Fruit fly (Drosophila melanogaster) whole organism, adult: ENCODE results near the gene Nlg4.
A peak's percentile ranks its signal among the peaks of the same experiment; 100 is the strongest.

ENCODE experiments used
- CG14711 ChIP-seq: fragments of 200-800 bp; sonication (Bioruptor generic); optimal IDR thresholded peaks from 2 replicates; lab custom pipeline; 2018; ENCODE audit warnings: missing biosample characterization, mild to moderate bottlenecking, missing genetic modification characterization, moderate library complexity
- CG1620 ChIP-seq: fragments of 200-800 bp; sonication (Bioruptor generic); optimal IDR thresholded peaks from 2 replicates; lab custom pipeline; 2016; ENCODE audit warnings: missing biosample characterization, missing genetic modification characterization
- CG5204 ChIP-seq: fragments of 200-800 bp; sonication (Bioruptor generic); optimal IDR thresholded peaks from 2 replicates; lab custom pipeline; 2016; ENCODE audit warnings: missing biosample characterization, missing genetic modification characterization
- Clk ChIP-seq: fragments of 200-800 bp; sonication (Bioruptor generic); optimal IDR thresholded peaks from 2 replicates; lab custom pipeline; 2017; ENCODE audit warnings: missing biosample characterization, missing genetic modification characterization
- Crg-1 ChIP-seq: fragments of 200-800 bp; sonication (Bioruptor generic); optimal IDR thresholded peaks from 2 replicates; lab custom pipeline; 2016; ENCODE audit warnings: missing biosample characterization, missing genetic modification characterization
- Hr96 ChIP-seq: fragments of 200-800 bp; sonication (Bioruptor generic); optimal IDR thresholded peaks from 2 replicates; lab custom pipeline; 2016; ENCODE audit warnings: missing biosample characterization, missing genetic modification characterization
- bab1 ChIP-seq: fragments of 200-800 bp; sonication (Bioruptor generic); optimal IDR thresholded peaks from 3 replicates; lab custom pipeline; 2019; ENCODE audit warnings: missing biosample characterization, mild to moderate bottlenecking, missing genetic modification characterization, moderate library complexity
- cic ChIP-seq: fragments of 200-800 bp; sonication (Bioruptor generic); optimal IDR thresholded peaks from 2 replicates; lab custom pipeline; 2017; ENCODE audit warnings: missing biosample characterization, mild to moderate bottlenecking, missing genetic modification characterization, moderate library complexity
- cnc ChIP-seq, 2 experiments: fragments of >200 bp; optimal IDR thresholded peaks; 2 replicates each; lab custom pipeline; 2017
- kay ChIP-seq: fragments of 200-800 bp; sonication (Bioruptor generic); peaks from one replicate; lab custom pipeline; 2016; ENCODE audit warnings: missing biosample characterization, missing genetic modification characterization, borderline replicate concordance
- ovo ChIP-seq: fragments of 200-800 bp; sonication (Bioruptor generic); optimal IDR thresholded peaks from 2 replicates; lab custom pipeline; 2016; ENCODE audit warnings: missing biosample characterization, missing genetic modification characterization
- toe ChIP-seq: fragments of 200-800 bp; sonication (Bioruptor generic); optimal IDR thresholded peaks from 2 replicates; lab custom pipeline; 2016; ENCODE audit warnings: missing biosample characterization, missing genetic modification characterization

- no peak for TF ChIP-seq ovo (GFP tag; lab: Kevin White, UChicago)
- peak; percentile 89 for TF ChIP-seq Hr96 (GFP tag; lab: Kevin White, UChicago)
- peak; percentile 98 for TF ChIP-seq bab1
- TF ChIP-seq Crg-1: peak; percentile 84
- TF ChIP-seq CG5204 (GFP tag; lab: Kevin White, UChicago): peak; percentile 94
- no peak for TF ChIP-seq cnc (optimal IDR thresholded peaks at IDR 0.05; lab: Kevin White, UChicago)
- peak; percentile 76 for TF ChIP-seq CG1620
- peak; percentile 93 for TF ChIP-seq Clk (GFP tag; lab: Kevin White, UChicago)
- peak; percentile 100 for TF ChIP-seq cic
- peak; percentile 96 for TF ChIP-seq CG14711
- TF ChIP-seq toe (GFP tag; lab: Kevin White, UChicago): peak; percentile 85
- TF ChIP-seq kay: peak; percentile 97
Observed at dm6 chr3R:20261225-20261968, 56.8 kb downstream of the Nlg4 start.
